Worm (Caenorhabditis elegans) whole organism, L4 larva: ENCODE data around the gene C03G5.14.

ENCODE experiments used
- T20F7.1 ChIP-seq: fragments of 200-800 bp; sonication (Bioruptor generic); optimal IDR thresholded peaks from 2 replicates; lab custom pipeline; 2018; ENCODE audit warnings: mild to moderate bottlenecking, missing genetic modification characterization, missing compliant biosample characterization
- ZK546.5 ChIP-seq, 2 experiments: sonication (generic microtip); optimal IDR thresholded peaks; 2 replicates each; lab custom pipeline; 2017; ENCODE audit warnings: missing biosample characterization in 2 of 2, missing genetic modification characterization in 2 of 2
- aha-1 ChIP-seq: fragments of 150-350 bp; peaks from one replicate; lab custom pipeline; 2014; ENCODE audit warnings: missing biosample characterization, missing genetic modification characterization
- ceh-20 ChIP-seq: fragments of 200-800 bp; sonication (Bioruptor generic); IDR thresholded peaks from 2 replicates; pipeline ENCODE4 v1.3.6; 2022; ENCODE audit warnings: missing genetic modification reagents, missing genetic modification characterization, missing compliant biosample characterization
- ceh-28 ChIP-seq: fragments of 150-350 bp; optimal IDR thresholded peaks from 2 replicates; lab custom pipeline; 2014; ENCODE audit warnings: missing biosample characterization, missing genetic modification reagents, missing genetic modification characterization
- cey-2 ChIP-seq: sonication (generic microtip); optimal IDR thresholded peaks from 3 replicates; lab custom pipeline; 2017; ENCODE audit warnings: missing genetic modification characterization, mild to moderate bottlenecking, missing compliant biosample characterization, antibody characterized with exemption, borderline replicate concordance; ENCODE audit not compliant: insufficient read depth
- ctbp-1 ChIP-seq: fragments of 200-800 bp; sonication (Bioruptor generic); IDR thresholded peaks from 2 replicates; pipeline ENCODE4 v1.3.6; 2022; ENCODE audit warnings: missing genetic modification reagents, missing genetic modification characterization, missing compliant biosample characterization
- daf-16 ChIP-seq, 3 experiments: sonication (generic microtip); optimal IDR thresholded peaks; 2 replicates each; lab custom pipeline; 2016 to 2017; ENCODE audit warnings: missing genetic modification characterization in 3 of 3, missing genetic modification reagents in 3 of 3, mild to moderate bottlenecking in 2 of 3, missing compliant biosample characterization in 2 of 3, missing biosample characterization in 1 of 3, moderate library complexity in 1 of 3
- dmd-6 ChIP-seq: fragments of 200-800 bp; sonication (Bioruptor generic); IDR thresholded peaks from 2 replicates; pipeline ENCODE4 v1.3.6; 2022; ENCODE audit warnings: missing genetic modification reagents, missing genetic modification characterization, missing compliant biosample characterization
- dmd-9 ChIP-seq: fragments of 200-800 bp; sonication (Bioruptor generic); IDR thresholded peaks from 2 replicates; pipeline ENCODE4 v1.3.6; 2022; ENCODE audit warnings: missing genetic modification reagents, missing genetic modification characterization, missing compliant biosample characterization
- dve-1 ChIP-seq: sonication (generic microtip); optimal IDR thresholded peaks from 2 replicates; lab custom pipeline; 2017; ENCODE audit warnings: antibody characterized with exemption, mild to moderate bottlenecking, missing genetic modification characterization, missing compliant biosample characterization; ENCODE audit not compliant: insufficient read depth
- fkh-10 ChIP-seq: fragments of 150-350 bp; optimal IDR thresholded peaks from 2 replicates; lab custom pipeline; 2014; ENCODE audit warnings: missing biosample characterization, missing genetic modification reagents, missing genetic modification characterization
- gei-8 ChIP-seq: fragments of 200-800 bp; sonication (Bioruptor generic); optimal IDR thresholded peaks from 2 replicates; lab custom pipeline; 2018; ENCODE audit warnings: mild to moderate bottlenecking, missing genetic modification characterization, missing compliant biosample characterization
- hlh-11 ChIP-seq: fragments of 200-800 bp; sonication (Bioruptor generic); optimal IDR thresholded peaks from 2 replicates; lab custom pipeline; 2018; ENCODE audit warnings: mild to moderate bottlenecking, missing genetic modification characterization, missing compliant biosample characterization
- hlh-30 ChIP-seq: sonication (generic microtip); optimal IDR thresholded peaks from 2 replicates; lab custom pipeline; 2017; ENCODE audit warnings: antibody characterized with exemption, mild to moderate bottlenecking, missing genetic modification characterization, missing compliant biosample characterization; ENCODE audit not compliant: insufficient read depth
- jun-1 ChIP-seq: fragments of 150-350 bp; optimal IDR thresholded peaks from 2 replicates; lab custom pipeline; 2014; ENCODE audit warnings: missing biosample characterization, missing genetic modification reagents, missing genetic modification characterization
- lin-13 ChIP-seq: fragments of 150-350 bp; optimal IDR thresholded peaks from 2 replicates; lab custom pipeline; 2014; ENCODE audit warnings: missing biosample characterization, missing genetic modification reagents, missing genetic modification characterization
- lin-29 ChIP-seq: fragments of 200-800 bp; sonication (Bioruptor generic); IDR thresholded peaks from 2 replicates; pipeline ENCODE4 v1.3.6; 2022; ENCODE audit warnings: missing genetic modification reagents, missing genetic modification characterization, missing compliant biosample characterization
- lsy-2 ChIP-seq, 2 experiments: fragments of 150-350 bp in 1 of 2; sonication (generic microtip) in 1 of 2; optimal IDR thresholded peaks; 2 replicates each; lab custom pipeline; 2014 to 2017; ENCODE audit warnings: missing biosample characterization in 2 of 2, missing genetic modification characterization in 2 of 2
- mdl-1 ChIP-seq, 2 experiments: fragments of 150-350 bp in 1 of 2; sonication (generic microtip) in 1 of 2; optimal IDR thresholded peaks; 2 replicates each; lab custom pipeline; 2014 to 2017; ENCODE audit warnings: missing biosample characterization in 2 of 2, missing genetic modification characterization in 2 of 2
- mep-1 ChIP-seq: fragments of 150-350 bp; sonication (generic microtip); optimal IDR thresholded peaks from 3 replicates; lab custom pipeline; 2014; ENCODE audit warnings: missing biosample characterization, missing genetic modification characterization
- mes-2 ChIP-seq: sonication (generic microtip); optimal IDR thresholded peaks from 2 replicates; lab custom pipeline; 2016; ENCODE audit warnings: missing genotype, mild to moderate bottlenecking, missing genetic modification characterization, missing compliant biosample characterization; ENCODE audit not compliant: poor library complexity, severe bottlenecking
- mxl-3 ChIP-seq: fragments of 200-800 bp; sonication (Bioruptor generic); optimal IDR thresholded peaks from 2 replicates; lab custom pipeline; 2018; ENCODE audit warnings: mild to moderate bottlenecking, missing genetic modification characterization, missing compliant biosample characterization
- nhr-10 ChIP-seq: fragments of 150-350 bp; optimal IDR thresholded peaks from 2 replicates; lab custom pipeline; 2014; ENCODE audit warnings: missing biosample characterization, missing genetic modification characterization
- nhr-102 ChIP-seq: sonication (generic microtip); optimal IDR thresholded peaks from 2 replicates; lab custom pipeline; 2016; ENCODE audit warnings: mild to moderate bottlenecking, missing genetic modification characterization, moderate library complexity, missing compliant biosample characterization
- nhr-237 ChIP-seq: sonication (generic microtip); optimal IDR thresholded peaks from 2 replicates; lab custom pipeline; 2017; ENCODE audit warnings: missing biosample characterization, missing genetic modification characterization
- nhr-25 ChIP-seq: sonication (generic microtip); optimal IDR thresholded peaks from 2 replicates; lab custom pipeline; 2017; ENCODE audit warnings: missing genetic modification characterization, mild to moderate bottlenecking, missing compliant biosample characterization, antibody characterized with exemption, moderate library complexity, borderline replicate concordance; ENCODE audit not compliant: insufficient read depth
- nhr-28 ChIP-seq: fragments of 150-350 bp; optimal IDR thresholded peaks from 2 replicates; lab custom pipeline; 2014; ENCODE audit warnings: missing biosample characterization, missing genetic modification characterization
- nhr-48 ChIP-seq: sonication (generic microtip); optimal IDR thresholded peaks from 2 replicates; lab custom pipeline; 2016; ENCODE audit warnings: mild to moderate bottlenecking, missing genetic modification characterization, missing compliant biosample characterization
- nhr-6 ChIP-seq: fragments of 150-350 bp; optimal IDR thresholded peaks from 2 replicates; lab custom pipeline; 2014; ENCODE audit warnings: missing biosample characterization, missing genetic modification characterization
- nhr-76 ChIP-seq: fragments of 150-350 bp; optimal IDR thresholded peaks from 2 replicates; lab custom pipeline; 2014; ENCODE audit warnings: missing biosample characterization, missing genetic modification characterization
- nhr-77 ChIP-seq: fragments of 150-350 bp; optimal IDR thresholded peaks from 2 replicates; lab custom pipeline; 2014; ENCODE audit warnings: missing biosample characterization, missing genetic modification characterization
- rbr-2 ChIP-seq: sonication (generic microtip); optimal IDR thresholded peaks from 2 replicates; lab custom pipeline; 2016; ENCODE audit warnings: missing genotype, missing genetic modification characterization, missing compliant biosample characterization
- sdz-12 ChIP-seq: fragments of 200-800 bp; sonication (Bioruptor generic); optimal IDR thresholded peaks from 2 replicates; lab custom pipeline; 2018; ENCODE audit warnings: mild to moderate bottlenecking, missing genetic modification characterization, missing compliant biosample characterization
- set-16 ChIP-seq: fragments of 200-800 bp; sonication (Bioruptor generic); IDR thresholded peaks from 2 replicates; pipeline ENCODE4 v1.3.6; 2022; ENCODE audit warnings: missing genetic modification reagents, missing genetic modification characterization, missing compliant biosample characterization
- tra-1 ChIP-seq: fragments of 200-800 bp; sonication (Bioruptor generic); IDR thresholded peaks from 2 replicates; pipeline ENCODE4 v1.3.6; 2022; ENCODE audit warnings: missing genetic modification reagents, missing genetic modification characterization, missing compliant biosample characterization
- unc-62 ChIP-seq, 3 experiments: fragments of 150-350 bp in 1 of 3; sonication (generic microtip); optimal IDR thresholded peaks in 2 of 3; peaks in 1 of 3; 1 replicate in 1 of 3; 2 replicates in 2 of 3; lab custom pipeline; 2014 to 2017; ENCODE audit warnings: missing biosample characterization in 3 of 3, missing genetic modification characterization in 3 of 3, missing genetic modification reagents in 3 of 3, missing genotype in 1 of 3
- zfp-2 ChIP-seq: sonication (generic microtip); optimal IDR thresholded peaks from 2 replicates; lab custom pipeline; 2016; ENCODE audit warnings: mild to moderate bottlenecking, missing genetic modification characterization, missing compliant biosample characterization
- zfp-3 ChIP-seq: fragments of 200-800 bp; sonication (Bioruptor generic); conservative IDR thresholded peaks from 2 replicates; pipeline ENCODE4 v1.3.6; 2022; ENCODE audit warnings: missing genetic modification reagents, missing genetic modification characterization, missing compliant biosample characterization

Gene C03G5.14

ce11 chrX:8475142-8475541 is 46.6 kb upstream of the C03G5.14 start:
- TF ChIP-seq nhr-77 (tag; lab: Kevin White, UChicago), result peak; percentile 49
- peak in 1 of 2 experiments; percentile 99 for TF ChIP-seq unc-62 (GFP tag; optimal IDR thresholded peaks at IDR 0.05 in 1 of 2; lab: Kevin White, UChicago)
- peak; percentile 22 for TF ChIP-seq unc-62 (tag; optimal IDR thresholded peaks at IDR 0.05; lab: Kevin White, UChicago)
- TF ChIP-seq mep-1, result peak; percentile 81
- no peak for TF ChIP-seq gei-8
- TF ChIP-seq lin-13 (GFP tag; lab: Kevin White, UChicago), result no peak
- TF ChIP-seq hlh-11 (tag; lab: Kevin White, UChicago), result peak; percentile 91
- peak; percentile 93 for TF ChIP-seq nhr-25 (tag; lab: Kevin White, UChicago)
- peak; percentile 20 for TF ChIP-seq mxl-3 (GFP tag; lab: Kevin White, UChicago)
- no peak for TF ChIP-seq jun-1 (tag; lab: Kevin White, UChicago)
- peak; percentile 40 for TF ChIP-seq dve-1 (tag; lab: Kevin White, UChicago)
- peak; percentile 50 for TF ChIP-seq dmd-6 (GFP tag; lab: Robert Waterston, UW)
- TF ChIP-seq nhr-102, result peak; percentile 23
- peak; percentile 89 for TF ChIP-seq nhr-28 (tag; lab: Kevin White, UChicago)
- no peak for TF ChIP-seq dmd-9 (GFP tag; lab: Robert Waterston, UW)
- TF ChIP-seq nhr-6 (tag; lab: Kevin White, UChicago), result peak; percentile 28
- peak; percentile 62 to 76 for TF ChIP-seq lsy-2 (tag; optimal IDR thresholded peaks at IDR 0.05; lab: Kevin White, UChicago)
- TF ChIP-seq mdl-1 (tag; optimal IDR thresholded peaks at IDR 0.05; lab: Kevin White, UChicago), result peak; percentile 84 to 92
- TF ChIP-seq T20F7.1 (GFP tag; lab: Kevin White, UChicago), result peak; percentile 32
- TF ChIP-seq rbr-2 (tag; lab: Kevin White, UChicago), result peak; percentile 28
- 0 out of 2 replicates have a peak, but pooled peaks have one; percentile 19 for TF ChIP-seq ceh-20
- TF ChIP-seq nhr-237, result peak; percentile 47
- TF ChIP-seq nhr-48, result peak; percentile 88
- peak; percentile 98 for TF ChIP-seq aha-1 (tag; lab: Kevin White, UChicago)
- peak; percentile 56 for TF ChIP-seq cey-2
- TF ChIP-seq sdz-12 (GFP tag; lab: Kevin White, UChicago), result no peak
- TF ChIP-seq nhr-76 (tag; lab: Kevin White, UChicago), result peak; percentile 28
- TF ChIP-seq zfp-3, result no peak
- peak; percentile 95 for TF ChIP-seq nhr-10
- peak; percentile 41; the same call in 1 of the 2 replicates for TF ChIP-seq tra-1 (GFP tag; lab: Robert Waterston, UW)
- no peak for TF ChIP-seq daf-16 (GFP tag; optimal IDR thresholded peaks at IDR 0.05; lab: Kevin White, UChicago)
- TF ChIP-seq daf-16 (tag; optimal IDR thresholded peaks at IDR 0.05; lab: Kevin White, UChicago), result peak; percentile 2
- no peak for TF ChIP-seq zfp-2
- TF ChIP-seq lin-29 (GFP tag; lab: Robert Waterston, UW), result no peak
- TF ChIP-seq hlh-30 (tag; lab: Kevin White, UChicago), result peak; percentile 91
- TF ChIP-seq, all 104 proteins: peak for 25

DNA sequence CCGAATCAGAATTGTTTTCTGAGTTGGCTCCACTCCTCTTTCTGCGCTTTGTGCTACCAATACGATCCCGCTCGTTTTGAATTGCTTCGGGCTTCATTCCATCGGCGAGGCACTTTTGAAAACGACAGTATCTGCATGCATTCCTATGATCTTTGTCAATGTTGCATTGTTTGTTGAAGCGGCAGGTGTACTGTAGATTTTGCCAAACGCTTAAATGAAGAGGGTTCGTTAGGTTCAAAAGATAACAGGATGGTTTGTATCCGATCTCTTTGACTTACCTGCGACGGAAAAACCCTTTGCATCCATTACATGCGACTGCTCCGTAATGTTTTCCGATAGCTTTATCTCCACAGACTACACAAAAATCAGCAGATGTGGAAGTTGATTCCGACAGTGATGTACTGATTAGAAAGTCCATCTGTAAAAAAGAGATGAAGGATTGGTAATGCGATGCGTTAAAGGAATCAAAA is 45.9 kb upstream of the C03G5.14 start, which contains the start of gene nhr-14:
nhr-14 (minus strand) TSS at position 420 of the 470 bp plus-strand sequence.
- TF ChIP-seq aha-1 (tag; lab: Kevin White, UChicago), result peak; percentile 74
- TF ChIP-seq ZK546.5 (tag; optimal IDR thresholded peaks at IDR 0.05; lab: Kevin White, UChicago), result no peak
- peak in 1 of 2 experiments; percentile 82 for TF ChIP-seq unc-62 (GFP tag; optimal IDR thresholded peaks at IDR 0.05 in 1 of 2; lab: Kevin White, UChicago)
- TF ChIP-seq unc-62 (tag; optimal IDR thresholded peaks at IDR 0.05; lab: Kevin White, UChicago), result no peak
- TF ChIP-seq tra-1 (GFP tag; lab: Robert Waterston, UW), result no peak
- TF ChIP-seq ceh-28, result no peak

ce11 chrX:8476308-8476707 is 45.4 kb upstream of the C03G5.14 start:
- TF ChIP-seq lin-29 (GFP tag; lab: Robert Waterston, UW) (no peak), set-16 (GFP tag; lab: Robert Waterston, UW) (no peak), mes-2 (tag; lab: Kevin White, UChicago) (peak; percentile 11), aha-1 (tag; lab: Kevin White, UChicago) (peak; percentile 77), hlh-30 (tag; lab: Kevin White, UChicago) (peak; percentile 7), ctbp-1 (GFP tag; lab: Robert Waterston, UW) (no peak), mep-1 (peak; percentile 12), dmd-6 (GFP tag; lab: Robert Waterston, UW) (0 out of 2 replicates have a peak, but pooled peaks have one; percentile 6), unc-62 (GFP tag; optimal IDR thresholded peaks at IDR 0.05 in 1 of 2; lab: Kevin White, UChicago) (no peak), unc-62 (tag; optimal IDR thresholded peaks at IDR 0.05; lab: Kevin White, UChicago) (no peak), mdl-1 (tag; optimal IDR thresholded peaks at IDR 0.05; lab: Kevin White, UChicago) (peak in 1 of 2 experiments; percentile 46), jun-1 (tag; lab: Kevin White, UChicago) (no peak), tra-1 (GFP tag; lab: Robert Waterston, UW) (0 out of 2 replicates have a peak, but pooled peaks have one; percentile 27), gei-8 (peak; percentile 31), fkh-10 (peak; percentile 61), lsy-2 (tag; optimal IDR thresholded peaks at IDR 0.05; lab: Kevin White, UChicago) (peak in 1 of 2 experiments; percentile 10), lin-13 (GFP tag; lab: Kevin White, UChicago) (no peak)
